Fruit fly (Drosophila melanogaster): ENCODE results near the gene Gbeta5.

The Gbeta5 gene

DNA sequence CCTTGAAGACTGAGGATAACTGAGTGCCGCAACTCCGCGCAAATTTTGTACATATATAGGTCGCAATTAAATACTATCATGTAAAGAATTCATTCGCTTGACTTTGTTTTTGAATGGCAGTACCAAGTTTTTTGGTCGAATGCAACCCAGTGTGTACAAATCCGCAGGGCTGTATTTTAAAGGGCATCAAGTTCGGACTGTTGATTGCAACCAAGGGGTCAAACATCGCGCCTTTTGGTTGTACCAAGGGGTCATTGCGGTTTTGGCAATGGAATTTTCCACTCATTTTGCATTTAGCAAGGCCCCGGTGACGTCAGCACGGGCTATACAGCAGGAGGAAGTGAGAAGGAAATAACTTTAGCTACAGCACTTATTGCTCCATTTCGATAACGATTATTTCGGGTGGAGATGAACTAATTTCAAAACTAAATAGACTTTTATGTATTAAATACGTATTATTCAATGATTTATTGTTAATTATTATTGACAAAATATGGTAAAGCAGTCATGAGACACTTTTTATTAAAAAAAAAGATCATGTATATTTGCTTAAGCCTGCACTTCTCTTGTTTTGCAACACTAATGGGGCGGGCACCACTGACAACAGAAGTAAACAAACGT lies 20.3 kb downstream of the Gbeta5 start, which contains the start of gene CG10958 (continued):
- TF ChIP-seq Optix (GFP tag; IDR thresholded peaks at IDR 0.05) (no peak), tx (GFP tag; optimal IDR thresholded peaks at IDR 0.05) (no peak), lbe (GFP tag; optimal IDR thresholded peaks at IDR 0.05) (peak; percentile 23), zfh1 (GFP tag; IDR thresholded peaks at IDR 0.05) (peak; percentile 66; the same call in 2 of the 3 replicates), CG5180 (GFP tag; optimal IDR thresholded peaks at IDR 0.05) (peak; percentile 34), CG7271 (tag; optimal IDR thresholded peaks at IDR 0.05) (no peak), CG8478 (optimal IDR thresholded peaks at IDR 0.05) (no peak), YL-1 (GFP tag; optimal IDR thresholded peaks at IDR 0.05) (peak; percentile 58), CG3163 (GFP tag; optimal IDR thresholded peaks at IDR 0.05) (no peak), CG18476 (GFP tag; optimal IDR thresholded peaks at IDR 0.05) (peak; percentile 32), CG10543 (GFP tag; optimal IDR thresholded peaks at IDR 0.05) (peak; percentile 60), Aef1 (GFP tag; IDR thresholded peaks at IDR 0.05) (0 out of 3 replicates have a peak, but pooled peaks have one; percentile 33), ttk (GFP tag; IDR thresholded peaks at IDR 0.05) (peak; percentile 26; the same call in 1 of the 2 replicates), CG7839 (tag; optimal IDR thresholded peaks at IDR 0.05) (peak; percentile 51), CG1603 (tag; optimal IDR thresholded peaks at IDR 0.05) (peak; percentile 34), ems (GFP tag; optimal IDR thresholded peaks at IDR 0.05) (peak; percentile 45), wdn (GFP tag; IDR thresholded peaks at IDR 0.05) (0 out of 2 replicates have a peak, but pooled peaks have one; percentile 27), mam (GFP tag; optimal IDR thresholded peaks at IDR 0.05) (peak; percentile 53), CG7745 (tag; optimal IDR thresholded peaks at IDR 0.05) (no peak), CG31365 (tag; optimal IDR thresholded peaks at IDR 0.05) (no peak), CG2116 (GFP tag; optimal IDR thresholded peaks at IDR 0.05) (peak; percentile 99), CG6791 (GFP tag; IDR thresholded peaks at IDR 0.05; ENCODE audit: partially characterized antibody) (0 out of 3 replicates have a peak, but pooled peaks have one; percentile 31), eyg (GFP tag; optimal IDR thresholded peaks at IDR 0.05) (no peak), ssp (GFP tag; IDR thresholded peaks at IDR 0.05) (peak; percentile 38; the same call in 1 of the 2 replicates), wor (GFP tag; IDR thresholded peaks at IDR 0.05) (0 out of 2 replicates have a peak, but pooled peaks have one; percentile 28), esg (GFP tag; conservative IDR thresholded peaks at IDR 0.05) (0 out of 2 replicates have a peak, but pooled peaks have one; percentile 20), CG34422 (GFP tag; IDR thresholded peaks at IDR 0.05) (peak; percentile 42; the same call in 1 of the 3 replicates), run (tag; optimal IDR thresholded peaks at IDR 0.05) (peak; percentile 1), Dip3 (GFP tag; optimal IDR thresholded peaks at IDR 0.05) (peak; percentile 19), CG17385 (GFP tag; optimal IDR thresholded peaks at IDR 0.05) (peak; percentile 68), NfI (GFP tag; optimal IDR thresholded peaks at IDR 0.05) (peak; percentile 43), Lpt (GFP tag; optimal IDR thresholded peaks at IDR 0.05) (no peak), zen (tag; optimal IDR thresholded peaks at IDR 0.05) (no peak), Dek (tag; optimal IDR thresholded peaks at IDR 0.05) (peak; percentile 31), scrt (GFP tag; optimal IDR thresholded peaks at IDR 0.05) (no peak), Dad (GFP tag; optimal IDR thresholded peaks at IDR 0.05) (peak; percentile 35), CG18011 (GFP tag; optimal IDR thresholded peaks at IDR 0.05) (peak; percentile 60), sug (tag; optimal IDR thresholded peaks at IDR 0.05) (peak; percentile 59), Pdp1 (GFP tag; optimal IDR thresholded peaks at IDR 0.05) (peak; percentile 40 to 42), CG6683 (GFP tag; optimal IDR thresholded peaks at IDR 0.05) (peak; percentile 30), pum (GFP tag; optimal IDR thresholded peaks at IDR 0.05) (peak; percentile 7), maf-S (GFP tag; optimal IDR thresholded peaks at IDR 0.05) (peak; percentile 4), Stat92E (GFP tag; optimal IDR thresholded peaks at IDR 0.05) (no peak), CG16863 (GFP tag; optimal IDR thresholded peaks at IDR 0.05) (peak; percentile 15), CG17361 (GFP tag; IDR thresholded peaks at IDR 0.05) (peak; percentile 65; the same call in 2 of the 3 replicates), CG17612 (GFP tag; IDR thresholded peaks at IDR 0.05) (no peak), Gug (GFP tag; IDR thresholded peaks at IDR 0.05) (peak; percentile 44; the same call in 1 of the 4 replicates), Myb (GFP tag; optimal IDR thresholded peaks at IDR 0.05) (peak; percentile 2), lov (optimal IDR thresholded peaks at IDR 0.05) (no peak), lov (GFP tag; IDR thresholded peaks at IDR 0.05) (no peak)

Data from whole organism, embryonic.